Worm (Caenorhabditis elegans) whole organism, L1 larva: ENCODE measurements around the gene cfap-20.
A peak's percentile ranks its signal among the peaks of the same experiment; 100 is the strongest.

ENCODE experiments used
- C16A3.4 ChIP-seq: fragments of 150-350 bp; optimal IDR thresholded peaks from 2 replicates; lab custom pipeline; 2014; ENCODE audit warnings: missing biosample characterization, missing genetic modification characterization
- F16B12.6 ChIP-seq: fragments of 150-350 bp; optimal IDR thresholded peaks from 2 replicates; lab custom pipeline; 2014; ENCODE audit warnings: missing biosample characterization, missing genetic modification characterization
- alr-1 ChIP-seq: fragments of 200-800 bp; sonication (Bioruptor generic); optimal IDR thresholded peaks from 2 replicates; lab custom pipeline; 2018; ENCODE audit warnings: borderline replicate concordance, mild to moderate bottlenecking, missing genetic modification characterization, missing compliant biosample characterization
- aly-2 ChIP-seq: fragments of 150-350 bp; optimal IDR thresholded peaks from 2 replicates; lab custom pipeline; 2014; ENCODE audit warnings: missing biosample characterization, missing genetic modification characterization
- ama-1 ChIP-seq: fragments of 150-350 bp; optimal IDR thresholded peaks from 2 replicates; lab custom pipeline; 2014
- blmp-1 ChIP-seq: fragments of 150-350 bp; optimal IDR thresholded peaks from 2 replicates; lab custom pipeline; 2014; ENCODE audit warnings: missing biosample characterization, missing genetic modification characterization
- ceh-63 ChIP-seq: fragments of 200-800 bp; sonication (Bioruptor generic); optimal IDR thresholded peaks from 2 replicates; lab custom pipeline; 2018; ENCODE audit warnings: mild to moderate bottlenecking, missing genetic modification characterization, missing compliant biosample characterization
- ceh-82 ChIP-seq, 3 experiments: fragments of 150-350 bp in 1 of 3; sonication (generic microtip) in 2 of 3; optimal IDR thresholded peaks; 2 replicates each; lab custom pipeline; 2014 to 2017; ENCODE audit warnings: missing biosample characterization in 3 of 3, missing genetic modification characterization in 3 of 3
- ceh-88 ChIP-seq: fragments of 200-800 bp; sonication (Bioruptor generic); IDR thresholded peaks from 2 replicates; pipeline ENCODE4 v1.3.6; 2022; ENCODE audit warnings: missing genetic modification characterization, missing compliant biosample characterization
- ceh-90 ChIP-seq: sonication (generic microtip); optimal IDR thresholded peaks from 2 replicates; lab custom pipeline; 2016; ENCODE audit warnings: missing genetic modification characterization, missing compliant biosample characterization
- dsc-1 ChIP-seq: sonication (generic microtip); optimal IDR thresholded peaks from 2 replicates; lab custom pipeline; 2016; ENCODE audit warnings: mild to moderate bottlenecking, missing genetic modification characterization, missing compliant biosample characterization
- efl-1 ChIP-seq, 4 experiments: fragments of 150-350 bp; optimal IDR thresholded peaks in 3 of 4; peaks in 1 of 4; 1 replicate in 1 of 4; 2 replicates in 3 of 4; lab custom pipeline; 2014; ENCODE audit warnings: missing biosample characterization in 2 of 4, missing genetic modification characterization in 2 of 4, missing genetic modification reagents in 2 of 4
- efl-3 ChIP-seq: fragments of 200-800 bp; sonication (Bioruptor generic); optimal IDR thresholded peaks from 2 replicates; lab custom pipeline; 2018; ENCODE audit warnings: mild to moderate bottlenecking, missing genetic modification characterization, missing compliant biosample characterization
- egl-13 ChIP-seq: sonication (generic microtip); optimal IDR thresholded peaks from 2 replicates; lab custom pipeline; 2016; ENCODE audit warnings: missing genotype, missing genetic modification reagents, missing genetic modification characterization, missing compliant biosample characterization
- egl-27 ChIP-seq, 2 experiments: fragments of 150-350 bp in 1 of 2; sonication (generic microtip); optimal IDR thresholded peaks; 3 replicates each; lab custom pipeline; 2017 to 2018; ENCODE audit warnings: missing biosample characterization in 2 of 2, missing genetic modification characterization in 2 of 2, missing genetic modification reagents in 2 of 2
- elt-3 ChIP-seq, 6 experiments: fragments of 150-350 bp in 1 of 6; sonication (generic microtip); optimal IDR thresholded peaks; 2 replicates each; lab custom pipeline; 2017 to 2018; ENCODE audit warnings: missing biosample characterization in 6 of 6, missing genetic modification characterization in 6 of 6, inconsistent platforms in 1 of 6
- fkh-10 ChIP-seq: sonication (generic microtip); optimal IDR thresholded peaks from 2 replicates; lab custom pipeline; 2017; ENCODE audit warnings: missing biosample characterization, missing genetic modification reagents, missing genetic modification characterization
- fkh-4 ChIP-seq: sonication (generic microtip); optimal IDR thresholded peaks from 2 replicates; lab custom pipeline; 2016; ENCODE audit warnings: missing compliant biosample characterization, missing genetic modification characterization, borderline replicate concordance
- grh-1 ChIP-seq: fragments of 200-800 bp; sonication (Bioruptor generic); IDR thresholded peaks from 2 replicates; pipeline ENCODE4 v1.3.6; 2022; ENCODE audit warnings: missing genetic modification reagents, missing genetic modification characterization, missing compliant biosample characterization
- hlh-17 ChIP-seq: fragments of 200-800 bp; sonication (Bioruptor generic); optimal IDR thresholded peaks from 2 replicates; lab custom pipeline; 2018; ENCODE audit warnings: missing genetic modification characterization, mild to moderate bottlenecking, missing compliant biosample characterization, moderate library complexity, borderline replicate concordance
- hlh-4 ChIP-seq: sonication (generic microtip); optimal IDR thresholded peaks from 2 replicates; lab custom pipeline; 2016; ENCODE audit warnings: mild to moderate bottlenecking, missing genetic modification characterization, missing compliant biosample characterization
- hpl-2 ChIP-seq: fragments of 150-350 bp; optimal IDR thresholded peaks from 2 replicates; lab custom pipeline; 2014; ENCODE audit warnings: missing biosample characterization, missing genetic modification reagents, missing genetic modification characterization
- isw-1 ChIP-seq: fragments of 200-800 bp; sonication (Bioruptor generic); IDR thresholded peaks from 2 replicates; pipeline ENCODE4 v1.3.6; 2022; ENCODE audit warnings: missing genetic modification characterization, missing compliant biosample characterization
- lin-14 ChIP-seq: fragments of 200-800 bp; sonication (Bioruptor generic); optimal IDR thresholded peaks from 2 replicates; lab custom pipeline; 2018; ENCODE audit warnings: mild to moderate bottlenecking, missing genetic modification characterization, moderate library complexity, missing compliant biosample characterization
- lin-35 ChIP-seq, 2 experiments: fragments of 150-350 bp; optimal IDR thresholded peaks; 2 replicates each; lab custom pipeline; 2014; ENCODE audit warnings: missing biosample characterization in 2 of 2, missing genetic modification characterization in 2 of 2, missing genetic modification reagents in 2 of 2
- lin-39 ChIP-seq: fragments of 150-350 bp; optimal IDR thresholded peaks from 2 replicates; lab custom pipeline; 2014; ENCODE audit warnings: missing biosample characterization, missing genetic modification reagents, missing genetic modification characterization
- lsy-2 ChIP-seq, 2 experiments: fragments of 150-350 bp; optimal IDR thresholded peaks; 2 replicates each; lab custom pipeline; 2014; ENCODE audit warnings: missing biosample characterization in 2 of 2, missing genetic modification characterization in 2 of 2
- mdl-1 ChIP-seq, 2 experiments: fragments of 150-350 bp; optimal IDR thresholded peaks; 2 replicates each; lab custom pipeline; 2014 to 2017; ENCODE audit warnings: missing biosample characterization in 2 of 2, missing genetic modification characterization in 2 of 2, inconsistent platforms in 1 of 2
- mef-2 ChIP-seq: fragments of 150-350 bp; optimal IDR thresholded peaks from 2 replicates; lab custom pipeline; 2014; ENCODE audit warnings: missing biosample characterization, missing genetic modification characterization
- nhr-11 ChIP-seq: fragments of 150-350 bp; optimal IDR thresholded peaks from 2 replicates; lab custom pipeline; 2014; ENCODE audit warnings: missing biosample characterization, missing genetic modification characterization
- nhr-237 ChIP-seq: fragments of 150-350 bp; optimal IDR thresholded peaks from 2 replicates; lab custom pipeline; 2014; ENCODE audit warnings: missing biosample characterization, missing genetic modification characterization
- nhr-47 ChIP-seq: sonication (generic microtip); optimal IDR thresholded peaks from 2 replicates; lab custom pipeline; 2016; ENCODE audit warnings: mild to moderate bottlenecking, missing genetic modification characterization, moderate library complexity, missing compliant biosample characterization
- nhr-77 ChIP-seq: fragments of 150-350 bp; optimal IDR thresholded peaks from 2 replicates; lab custom pipeline; 2014; ENCODE audit warnings: missing biosample characterization, missing genetic modification characterization
- nhr-84 ChIP-seq: sonication (generic microtip); optimal IDR thresholded peaks from 2 replicates; lab custom pipeline; 2017; ENCODE audit warnings: missing biosample characterization, missing genetic modification characterization
- nhr-90 ChIP-seq: sonication (generic microtip); optimal IDR thresholded peaks from 2 replicates; lab custom pipeline; 2016; ENCODE audit warnings: mild to moderate bottlenecking, missing genetic modification characterization, missing compliant biosample characterization; ENCODE audit not compliant: poor library complexity
- pag-3 ChIP-seq: sonication (generic microtip); optimal IDR thresholded peaks from 2 replicates; lab custom pipeline; 2017; ENCODE audit warnings: missing genetic modification characterization, mild to moderate bottlenecking, missing compliant biosample characterization, antibody characterized with exemption, borderline replicate concordance; ENCODE audit not compliant: insufficient read depth
- pax-3 ChIP-seq: fragments of 200-800 bp; sonication (Bioruptor generic); optimal IDR thresholded peaks from 2 replicates; lab custom pipeline; 2018; ENCODE audit warnings: mild to moderate bottlenecking, missing genetic modification characterization, moderate library complexity, missing compliant biosample characterization
- pqm-1 ChIP-seq: sonication (generic microtip); optimal IDR thresholded peaks from 3 replicates; lab custom pipeline; 2017; ENCODE audit warnings: missing biosample characterization, missing genetic modification characterization
- skn-1 ChIP-seq: fragments of 150-350 bp; optimal IDR thresholded peaks from 2 replicates; lab custom pipeline; 2014; ENCODE audit warnings: missing biosample characterization, missing genetic modification characterization
- snu-23 ChIP-seq: sonication (generic microtip); optimal IDR thresholded peaks from 2 replicates; lab custom pipeline; 2016; ENCODE audit warnings: missing genetic modification characterization, missing compliant biosample characterization
- sptf-1 ChIP-seq: fragments of 150-350 bp; optimal IDR thresholded peaks from 2 replicates; lab custom pipeline; 2014; ENCODE audit warnings: missing biosample characterization, missing genetic modification characterization
- swsn-7 ChIP-seq: sonication (generic microtip); optimal IDR thresholded peaks from 2 replicates; lab custom pipeline; 2016; ENCODE audit warnings: missing genetic modification characterization, missing compliant biosample characterization
- tbx-2 ChIP-seq: sonication (generic microtip); optimal IDR thresholded peaks from 2 replicates; lab custom pipeline; 2016; ENCODE audit warnings: missing genetic modification characterization, missing compliant biosample characterization
- unc-130 ChIP-seq: fragments of 150-350 bp; optimal IDR thresholded peaks from 2 replicates; lab custom pipeline; 2017; ENCODE audit warnings: missing biosample characterization, missing genetic modification characterization, inconsistent platforms
- unc-86 ChIP-seq: sonication (generic microtip); optimal IDR thresholded peaks from 2 replicates; lab custom pipeline; 2016; ENCODE audit warnings: missing genetic modification characterization, missing compliant biosample characterization
- vab-15 ChIP-seq: sonication (generic microtip); optimal IDR thresholded peaks from 2 replicates; lab custom pipeline; 2017; ENCODE audit warnings: missing genotype, mild to moderate bottlenecking, missing genetic modification characterization, missing compliant biosample characterization
- xbp-1 ChIP-seq: sonication (generic microtip); optimal IDR thresholded peaks from 2 replicates; lab custom pipeline; 2016; ENCODE audit warnings: missing genetic modification characterization, missing compliant biosample characterization
- zag-1 ChIP-seq: fragments of 150-350 bp; optimal IDR thresholded peaks from 2 replicates; lab custom pipeline; 2014; ENCODE audit warnings: missing biosample characterization, missing genetic modification characterization
- zip-4 ChIP-seq: fragments of 200-800 bp; sonication (Bioruptor generic); optimal IDR thresholded peaks from 2 replicates; lab custom pipeline; 2018; ENCODE audit warnings: mild to moderate bottlenecking, missing genetic modification characterization, moderate library complexity, missing compliant biosample characterization
- ztf-11 ChIP-seq, 2 experiments: sonication (generic microtip); optimal IDR thresholded peaks; 2 replicates each; lab custom pipeline; 2016 to 2017; ENCODE audit warnings: missing genetic modification characterization in 2 of 2, missing biosample characterization in 1 of 2, missing compliant biosample characterization in 1 of 2

Gene cfap-20

ce11 chrIII:3541093-3541492 is 3.8 kb upstream of the cfap-20 start (continued):
- TF ChIP-seq unc-130 (tag; lab: Kevin White, UChicago) = no peak

ce11 chrIII:3540424-3540823 is 3.1 kb upstream of the cfap-20 start:
- peak; percentile 65 for TF ChIP-seq dsc-1 (tag; lab: Kevin White, UChicago)
- TF ChIP-seq nhr-47 (tag; lab: Kevin White, UChicago) = peak; percentile 85
- TF ChIP-seq F16B12.6 (tag; lab: Kevin White, UChicago) = no peak
- peak; percentile 89 for TF ChIP-seq snu-23 (GFP tag; lab: Kevin White, UChicago)
- TF ChIP-seq pag-3 = no peak
- TF ChIP-seq alr-1 (tag; lab: Kevin White, UChicago) = no peak
- TF ChIP-seq grh-1 (GFP tag; lab: Robert Waterston, UW) = no peak
- TF ChIP-seq ama-1 (lab: Kevin White, UChicago) = no peak
- TF ChIP-seq tbx-2 = peak; percentile 77
- no peak for TF ChIP-seq nhr-11 (tag; lab: Kevin White, UChicago)
- TF ChIP-seq mef-2 (tag; lab: Kevin White, UChicago) = no peak
- TF ChIP-seq skn-1 (tag; lab: Kevin White, UChicago) = peak; percentile 58
- no peak for TF ChIP-seq hlh-4
- TF ChIP-seq lsy-2 (tag; optimal IDR thresholded peaks at IDR 0.05; lab: Kevin White, UChicago) = peak; percentile 72 to 88
- peak; percentile 49 for TF ChIP-seq hpl-2 (GFP tag; lab: Kevin White, UChicago)
- peak; percentile 85 for TF ChIP-seq pax-3 (tag; lab: Kevin White, UChicago)
- TF ChIP-seq nhr-84 (tag; lab: Kevin White, UChicago) = no peak
- no peak for TF ChIP-seq hlh-17 (GFP tag; lab: Kevin White, UChicago)
- TF ChIP-seq blmp-1 (tag; lab: Kevin White, UChicago) = peak; percentile 33
- peak; percentile 59 to 85 for TF ChIP-seq lin-35 (GFP tag; optimal IDR thresholded peaks at IDR 0.05; lab: Kevin White, UChicago)
- peak in 1 of 2 experiments; percentile 73 for TF ChIP-seq ztf-11 (tag; optimal IDR thresholded peaks at IDR 0.05; lab: Kevin White, UChicago)
- TF ChIP-seq fkh-10 (GFP tag; lab: Kevin White, UChicago) = no peak
- peak; percentile 85 for TF ChIP-seq nhr-90
- no peak for TF ChIP-seq elt-3 (tag; optimal IDR thresholded peaks at IDR 0.05; lab: Kevin White, UChicago)
- peak; percentile 63 to 67 for TF ChIP-seq efl-1 (optimal IDR thresholded peaks at IDR 0.05; lab: Kevin White, UChicago)
- peak; percentile 66 to 96 for TF ChIP-seq efl-1 (GFP tag; optimal IDR thresholded peaks at IDR 0.05 in 1 of 2; lab: Kevin White, UChicago)
- TF ChIP-seq lin-14 (GFP tag; lab: Kevin White, UChicago) = peak; percentile 75
- TF ChIP-seq zag-1 = no peak
- peak in 1 of 3 experiments; percentile 29 for TF ChIP-seq ceh-82 (tag; optimal IDR thresholded peaks at IDR 0.05; lab: Kevin White, UChicago)
- TF ChIP-seq zip-4 = no peak
- TF ChIP-seq swsn-7 = peak; percentile 71
- TF ChIP-seq sptf-1 = no peak
- no peak for TF ChIP-seq ceh-63 (GFP tag; lab: Kevin White, UChicago)
- no peak for TF ChIP-seq efl-3 (GFP tag; lab: Kevin White, UChicago)
- peak; percentile 35 for TF ChIP-seq egl-13 (tag; lab: Kevin White, UChicago)
- peak; percentile 31 for TF ChIP-seq nhr-237 (tag; lab: Kevin White, UChicago)
- peak; percentile 63 for TF ChIP-seq isw-1 (GFP tag; lab: Robert Waterston, UW)
- TF ChIP-seq mdl-1 (tag; optimal IDR thresholded peaks at IDR 0.05; lab: Kevin White, UChicago) = no peak
- TF ChIP-seq ceh-88 (GFP tag; lab: Robert Waterston, UW) = peak; percentile 60
- no peak for TF ChIP-seq lin-39 (tag; lab: Kevin White, UChicago)
- no peak for TF ChIP-seq pqm-1 (tag; lab: Kevin White, UChicago)
- TF ChIP-seq vab-15 (tag; lab: Kevin White, UChicago) = no peak
- no peak for TF ChIP-seq unc-86 (tag; lab: Kevin White, UChicago)
- TF ChIP-seq C16A3.4 (tag; lab: Kevin White, UChicago) = peak; percentile 80
- peak; percentile 81 for TF ChIP-seq xbp-1 (tag; lab: Kevin White, UChicago)
- no peak for TF ChIP-seq egl-27 (tag; optimal IDR thresholded peaks at IDR 0.05; lab: Kevin White, UChicago)
- TF ChIP-seq nhr-77 (tag; lab: Kevin White, UChicago) = peak; percentile 29
- no peak for TF ChIP-seq aly-2
- peak; percentile 51 for TF ChIP-seq ceh-90
- peak; percentile 24 for TF ChIP-seq fkh-4 (tag; lab: Kevin White, UChicago)
